Fruit fly (Drosophila melanogaster) whole organism, pupa: ENCODE data around the gene dy.

ENCODE experiments used
- CG10348 ChIP-seq: fragments of 200-800 bp; sonication (Bioruptor generic); IDR thresholded peaks from 2 replicates; pipeline ENCODE4 v1.3.6; 2022; ENCODE audit warnings: missing biosample characterization, missing genetic modification characterization
- CG12605 ChIP-seq: fragments of 200-800 bp; sonication (Bioruptor generic); IDR thresholded peaks from 2 replicates; pipeline ENCODE4 v1.3.6; 2022; ENCODE audit warnings: missing biosample characterization, missing genetic modification characterization
- CG13204 ChIP-seq: fragments of 200-800 bp; sonication (Bioruptor generic); optimal IDR thresholded peaks from 2 replicates; lab custom pipeline; 2018; ENCODE audit warnings: missing biosample characterization, mild to moderate bottlenecking, missing genetic modification characterization, moderate library complexity
- CG14655 ChIP-seq: fragments of 200-800 bp; sonication (Bioruptor generic); optimal IDR thresholded peaks from 3 replicates; lab custom pipeline; 2017; ENCODE audit warnings: mild to moderate bottlenecking, missing biosample characterization, missing genetic modification reagents, missing genetic modification characterization
- CG15710 ChIP-seq: fragments of 200-800 bp; sonication (Bioruptor generic); optimal IDR thresholded peaks from 2 replicates; lab custom pipeline; 2018; ENCODE audit warnings: missing biosample characterization, mild to moderate bottlenecking, missing genetic modification characterization, moderate library complexity
- CG17806 ChIP-seq: fragments of 200-800 bp; sonication (Bioruptor generic); optimal IDR thresholded peaks from 2 replicates; lab custom pipeline; 2018; ENCODE audit warnings: missing biosample characterization, mild to moderate bottlenecking, missing genetic modification characterization, moderate library complexity
- CG32121 ChIP-seq: fragments of 200-800 bp; sonication (Bioruptor generic); IDR thresholded peaks from 2 replicates; pipeline ENCODE4 v1.3.6; 2022; ENCODE audit warnings: missing biosample characterization, missing genetic modification characterization
- CG34367 ChIP-seq: fragments of 200-800 bp; sonication (Bioruptor generic); optimal IDR thresholded peaks from 2 replicates; lab custom pipeline; 2018; ENCODE audit warnings: missing biosample characterization, mild to moderate bottlenecking, missing genetic modification characterization
- CG4496 ChIP-seq: fragments of 200-800 bp; sonication (Bioruptor generic); IDR thresholded peaks from 3 replicates; pipeline ENCODE4 v1.3.6; 2022; ENCODE audit warnings: missing biosample characterization, missing genetic modification characterization
- CG8159 ChIP-seq: fragments of 200-800 bp; sonication (Bioruptor generic); optimal IDR thresholded peaks from 3 replicates; lab custom pipeline; 2018; ENCODE audit warnings: missing biosample characterization, mild to moderate bottlenecking, missing genetic modification characterization, moderate library complexity
- CG8301 ChIP-seq: fragments of 200-800 bp; sonication (Bioruptor generic); optimal IDR thresholded peaks from 2 replicates; lab custom pipeline; 2018; ENCODE audit warnings: missing biosample characterization, mild to moderate bottlenecking, missing genetic modification characterization
- CG9948 ChIP-seq: fragments of 200-800 bp; sonication (Bioruptor generic); optimal IDR thresholded peaks from 2 replicates; lab custom pipeline; 2018; ENCODE audit warnings: missing biosample characterization, mild to moderate bottlenecking, missing genetic modification characterization, moderate library complexity
- D1 ChIP-seq: fragments of 200-800 bp; sonication (Bioruptor generic); optimal IDR thresholded peaks from 2 replicates; lab custom pipeline; 2018; ENCODE audit warnings: missing biosample characterization, mild to moderate bottlenecking, missing genetic modification characterization, moderate library complexity
- EcR ChIP-seq: fragments of 200-800 bp; sonication (Bioruptor generic); optimal IDR thresholded peaks from 3 replicates; lab custom pipeline; 2019; ENCODE audit warnings: missing biosample characterization, missing genetic modification characterization, mild to moderate bottlenecking, moderate library complexity, missing genetic modification reagents
- Ets98B ChIP-seq: fragments of 200-800 bp; sonication (Bioruptor generic); IDR thresholded peaks from 2 replicates; pipeline ENCODE4 v1.3.6; 2022; ENCODE audit warnings: missing biosample characterization, missing genetic modification characterization
- Pif1A ChIP-seq: fragments of 200-800 bp; sonication (Bioruptor generic); optimal IDR thresholded peaks from 3 replicates; lab custom pipeline; 2016; ENCODE audit warnings: missing biosample characterization, missing genetic modification characterization
- Pif1B ChIP-seq: fragments of 200-800 bp; sonication (Bioruptor generic); optimal IDR thresholded peaks from 3 replicates; lab custom pipeline; 2016; ENCODE audit warnings: missing biosample characterization, missing genetic modification characterization
- Snoo ChIP-seq: fragments of 200-800 bp; sonication (Bioruptor generic); optimal IDR thresholded peaks from 3 replicates; lab custom pipeline; 2017; ENCODE audit warnings: missing biosample characterization, mild to moderate bottlenecking, missing genetic modification characterization, inconsistent platforms
- fd96Ca ChIP-seq: fragments of 200-800 bp; sonication (Bioruptor generic); IDR thresholded peaks from 3 replicates; pipeline ENCODE4 v1.3.6; 2022; ENCODE audit warnings: missing biosample characterization, missing genetic modification characterization
- gl ChIP-seq: fragments of 200-800 bp; sonication (Bioruptor generic); optimal IDR thresholded peaks from 2 replicates; lab custom pipeline; 2018; ENCODE audit warnings: missing biosample characterization, mild to moderate bottlenecking, missing genetic modification characterization
- rn ChIP-seq: fragments of 200-800 bp; sonication (Bioruptor generic); IDR thresholded peaks from 2 replicates; pipeline ENCODE4 v1.3.6; 2022; ENCODE audit warnings: missing biosample characterization, missing genetic modification characterization

Gene dy

DNA sequence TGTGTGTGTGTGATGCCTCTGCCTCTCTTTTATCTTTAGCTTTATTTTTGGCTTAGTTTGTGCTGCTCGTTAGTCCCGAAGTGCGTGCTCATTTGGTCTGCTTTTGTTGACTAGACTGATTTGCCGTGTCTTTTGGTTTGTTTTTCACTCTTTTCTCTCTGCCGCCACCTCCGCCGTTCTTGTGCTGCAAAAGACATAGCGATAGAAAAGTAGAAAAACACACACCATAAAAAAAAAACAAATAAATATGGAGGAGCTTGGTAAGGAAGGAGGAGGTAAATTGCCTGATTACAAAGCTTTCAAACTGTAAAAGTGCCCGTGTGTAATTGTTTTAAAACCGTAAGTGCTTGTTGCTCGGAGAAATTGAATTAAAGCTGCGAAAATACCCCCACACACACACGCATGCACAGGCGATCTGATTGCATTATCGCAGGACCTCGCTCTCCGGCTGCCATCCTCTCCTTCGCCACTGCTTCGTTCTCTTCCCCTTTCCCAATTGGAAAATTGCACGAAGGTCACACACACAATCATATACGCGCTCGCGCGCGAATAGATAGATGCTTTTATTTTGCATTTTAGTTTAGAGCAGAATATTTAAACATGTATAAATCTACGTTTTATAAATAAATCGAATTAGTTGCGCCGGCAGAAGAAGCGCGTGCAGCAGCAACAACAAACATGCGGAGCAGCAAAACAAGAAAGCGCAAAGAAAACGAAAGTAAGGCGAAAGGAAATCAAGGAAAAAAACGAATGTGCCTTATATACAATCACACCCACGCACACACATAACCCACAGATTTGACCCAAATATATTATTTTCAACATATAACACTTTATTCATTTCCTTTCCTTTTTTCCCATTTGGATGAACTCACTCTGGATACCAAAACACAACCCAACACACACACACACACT is 37.0 kb upstream of the dy start:
- TF ChIP-seq CG4496 (GFP tag; lab: Robert Waterston, UW) (peak; percentile 33; the same call in 1 of the 3 replicates), CG14655 (peak; percentile 1), CG12605 (no peak), rn (GFP tag; lab: Robert Waterston, UW) (no peak), CG10348 (GFP tag; lab: Robert Waterston, UW) (no peak)

DNA sequence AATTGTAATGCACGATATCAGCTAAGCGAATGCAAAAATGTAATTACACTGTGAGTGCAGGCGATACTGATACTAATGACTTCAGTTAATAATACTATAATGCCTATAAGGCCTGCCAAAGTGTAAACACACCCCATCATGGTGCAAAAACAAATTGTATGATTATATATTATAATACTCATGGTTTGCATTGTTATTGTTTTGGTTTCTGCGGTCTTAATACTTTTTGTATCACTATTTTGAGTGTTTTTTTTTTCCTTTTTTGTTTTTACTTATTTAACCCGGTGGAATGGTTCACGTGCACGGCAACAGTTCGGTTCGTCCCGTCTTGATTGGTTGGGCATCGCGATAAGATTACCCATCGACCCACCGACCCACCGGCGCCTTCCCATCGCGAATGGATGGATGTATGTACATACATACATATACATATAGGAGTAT is 35.2 kb upstream of the dy start:
- no peak for TF ChIP-seq CG14655
- TF ChIP-seq EcR (GFP tag; lab: Kevin White, UChicago) = peak; percentile 26

dm6 chrX:11812828-11813227 is 34.2 kb upstream of the dy start:
- no peak for TF ChIP-seq CG4496 (GFP tag; lab: Robert Waterston, UW)
- TF ChIP-seq Ets98B = no peak
- TF ChIP-seq CG9948 (tag; lab: Kevin White, UChicago) = no peak
- no peak for TF ChIP-seq CG8301 (tag; lab: Kevin White, UChicago)
- TF ChIP-seq CG8159 = no peak
- no peak for TF ChIP-seq CG13204 (GFP tag; lab: Kevin White, UChicago)
- no peak for TF ChIP-seq rn (GFP tag; lab: Robert Waterston, UW)
- no peak for TF ChIP-seq Pif1A (GFP tag; lab: Kevin White, UChicago)
- no peak for TF ChIP-seq CG12605
- TF ChIP-seq CG15710 (tag; lab: Kevin White, UChicago) = no peak
- no peak for TF ChIP-seq D1 (tag; lab: Kevin White, UChicago)
- TF ChIP-seq fd96Ca (GFP tag; lab: Robert Waterston, UW) = no peak
- no peak for TF ChIP-seq CG10348 (GFP tag; lab: Robert Waterston, UW)
- no peak for TF ChIP-seq CG14655
- TF ChIP-seq CG17806 (tag; lab: Kevin White, UChicago) = no peak

- peak; percentile 45; the same call in 1 of the 3 replicates for TF ChIP-seq CG4496 (GFP tag; lab: Robert Waterston, UW)
- peak; percentile 44 for TF ChIP-seq Pif1B (GFP tag; lab: Kevin White, UChicago)
- TF ChIP-seq CG15710 (tag; lab: Kevin White, UChicago) = no peak
- peak; percentile 37 for TF ChIP-seq Pif1A (GFP tag; lab: Kevin White, UChicago)
- TF ChIP-seq CG10348 (GFP tag; lab: Robert Waterston, UW) = no peak
- no peak for TF ChIP-seq CG9948 (tag; lab: Kevin White, UChicago)
- peak; percentile 7 for TF ChIP-seq gl (tag; lab: Kevin White, UChicago)
- TF ChIP-seq CG17806 (tag; lab: Kevin White, UChicago) = no peak
- TF ChIP-seq CG34367 (tag; lab: Kevin White, UChicago) = no peak
- TF ChIP-seq CG13204 (GFP tag; lab: Kevin White, UChicago) = no peak
- no peak for TF ChIP-seq rn (GFP tag; lab: Robert Waterston, UW)
- TF ChIP-seq D1 (tag; lab: Kevin White, UChicago) = no peak
- peak; percentile 42; the same call in 1 of the 2 replicates for TF ChIP-seq CG12605
- TF ChIP-seq EcR (GFP tag; lab: Kevin White, UChicago) = peak; percentile 31
- no peak for TF ChIP-seq CG32121 (GFP tag; lab: Robert Waterston, UW)
- TF ChIP-seq CG8301 (tag; lab: Kevin White, UChicago) = no peak
- peak; percentile 5 for TF ChIP-seq CG14655
- TF ChIP-seq Ets98B = peak; percentile 52
- peak; percentile 4 for TF ChIP-seq Snoo (tag; lab: Kevin White, UChicago)
- no peak for TF ChIP-seq CG8159
- TF ChIP-seq fd96Ca (GFP tag; lab: Robert Waterston, UW) = no peak; the same call in 2 of the 3 replicates
These were observed 28.5 kb upstream of the dy start, which contains the start of gene Hsc70-3 for dm6 chrX:11806867-11807747. Hsc70-3 (minus strand) TSS chrX:11807117.

DNA sequence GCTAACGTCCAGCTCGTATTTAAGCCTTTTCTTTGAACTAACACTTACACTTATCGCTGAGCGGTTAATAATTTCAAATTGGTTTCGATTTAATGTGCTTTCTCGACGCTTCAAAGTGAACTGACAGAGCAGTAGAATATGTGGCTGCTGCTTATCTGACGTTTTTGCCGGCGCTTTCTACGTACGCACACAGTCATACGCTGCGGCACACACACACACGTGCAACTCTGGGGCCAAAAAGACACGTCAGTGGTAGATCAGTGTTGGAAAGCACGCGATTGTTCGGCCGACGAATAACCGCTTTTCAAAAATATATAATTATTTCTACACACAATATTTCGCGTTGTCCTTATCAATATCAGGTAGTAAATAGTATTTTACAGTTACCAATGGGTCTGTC is 27.6 kb upstream of the dy start:
- TF ChIP-seq gl (tag; lab: Kevin White, UChicago) (peak; percentile 5), CG17806 (tag; lab: Kevin White, UChicago) (no peak), D1 (tag; lab: Kevin White, UChicago) (no peak), Ets98B (0 out of 2 replicates have a peak, but pooled peaks have one; percentile 20), CG32121 (GFP tag; lab: Robert Waterston, UW) (0 out of 2 replicates have a peak, but pooled peaks have one; percentile 16), CG4496 (GFP tag; lab: Robert Waterston, UW) (0 out of 3 replicates have a peak, but pooled peaks have one; percentile 42), Pif1A (GFP tag; lab: Kevin White, UChicago) (no peak)
